Fruit fly (Drosophila melanogaster): ENCODE results near the gene CG33189.

Gene CG33189

DNA sequence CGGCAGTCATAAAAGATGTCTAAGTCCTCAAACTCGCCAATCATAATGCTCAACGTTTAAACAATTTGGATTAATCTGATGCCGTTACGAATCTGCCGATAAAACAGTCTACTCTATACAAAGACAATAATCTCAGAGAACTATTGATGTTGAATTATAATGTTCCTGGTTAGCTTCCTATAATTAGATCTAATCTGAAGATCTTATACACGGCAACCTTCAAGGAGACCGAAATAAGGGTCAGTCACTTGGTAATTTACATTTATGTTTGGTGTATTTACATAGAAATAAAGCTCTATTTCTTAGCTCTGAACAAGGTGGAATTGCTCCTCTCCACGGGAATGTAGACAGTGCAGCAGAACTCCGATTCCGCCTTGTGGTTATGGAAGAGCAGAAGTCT is at the start of gene CG33189:
TSS of gene CG33189 (minus strand) at position 101 of the 400 bp plus-strand sequence.
- TF ChIP-seq eg (GFP tag; IDR thresholded peaks at IDR 0.05) (no peak), CG15336 (GFP tag; IDR thresholded peaks at IDR 0.05) (no peak), CG3919 (GFP tag; optimal IDR thresholded peaks at IDR 0.05) (no peak), achi (GFP tag; optimal IDR thresholded peaks at IDR 0.05) (no peak), Met (GFP tag; optimal IDR thresholded peaks at IDR 0.05) (no peak), CG11294 (GFP tag; IDR thresholded peaks at IDR 0.05) (no peak), esn (GFP tag; optimal IDR thresholded peaks at IDR 0.05) (no peak), Smox (GFP tag; optimal IDR thresholded peaks at IDR 0.05) (no peak), Blimp-1 (GFP tag; optimal IDR thresholded peaks at IDR 0.05) (no peak), Gug (GFP tag; IDR thresholded peaks at IDR 0.05) (no peak), spab (GFP tag; optimal IDR thresholded peaks at IDR 0.05) (no peak)

dm6 chr3R:8823761-8824499 is 43.3 kb upstream of the CG33189 start, which contains the start of the genes IscU and CG8379:
Gene IscU, minus strand, starts transcription at chr3R:8824177.
Gene CG8379, plus strand, starts transcription at chr3R:8824411.
- TF ChIP-seq CG3919 (GFP tag; optimal IDR thresholded peaks at IDR 0.05), result no peak
- TF ChIP-seq net (GFP tag; optimal IDR thresholded peaks at IDR 0.05), result no peak
- no peak for TF ChIP-seq Ets21C (GFP tag; optimal IDR thresholded peaks at IDR 0.05)
- TF ChIP-seq achi (GFP tag; optimal IDR thresholded peaks at IDR 0.05), result no peak
- TF ChIP-seq Eip78C (GFP tag), result no peak
- peak; percentile 13 for TF ChIP-seq CG3032 (tag; optimal IDR thresholded peaks at IDR 0.05)
- TF ChIP-seq Hr38 (GFP tag; optimal IDR thresholded peaks at IDR 0.05), result no peak
- no peak for TF ChIP-seq CG6854 (GFP tag; optimal IDR thresholded peaks at IDR 0.05)
- TF ChIP-seq Met (GFP tag; optimal IDR thresholded peaks at IDR 0.05), result no peak
- TF ChIP-seq OdsH (GFP tag; optimal IDR thresholded peaks at IDR 0.05), result no peak
- no peak for TF ChIP-seq Lpt (GFP tag; optimal IDR thresholded peaks at IDR 0.05)
- TF ChIP-seq CG6808 (GFP tag; optimal IDR thresholded peaks at IDR 0.05), result no peak
- TF ChIP-seq CG4318 (GFP tag; optimal IDR thresholded peaks at IDR 0.05), result no peak
- peak; percentile 12 for TF ChIP-seq Eip93F (GFP tag; optimal IDR thresholded peaks at IDR 0.05)
- no peak for TF ChIP-seq Eip75B (GFP tag; optimal IDR thresholded peaks at IDR 0.05)
- no peak for TF ChIP-seq CG34406 (GFP tag; optimal IDR thresholded peaks at IDR 0.05)
- TF ChIP-seq CG9139 (GFP tag; optimal IDR thresholded peaks at IDR 0.05), result no peak
- peak in 1 of 2 experiments; percentile 5 for TF ChIP-seq ss (GFP tag; optimal IDR thresholded peaks at IDR 0.05)
- no peak for TF ChIP-seq CG6792 (GFP tag; optimal IDR thresholded peaks at IDR 0.05)
- TF ChIP-seq CG6163 (GFP tag; IDR thresholded peaks at IDR 0.05), result no peak
- no peak for TF ChIP-seq eg (GFP tag; IDR thresholded peaks at IDR 0.05)
- peak; percentile 94 for TF ChIP-seq vri (GFP tag; optimal IDR thresholded peaks at IDR 0.05)

DNA sequence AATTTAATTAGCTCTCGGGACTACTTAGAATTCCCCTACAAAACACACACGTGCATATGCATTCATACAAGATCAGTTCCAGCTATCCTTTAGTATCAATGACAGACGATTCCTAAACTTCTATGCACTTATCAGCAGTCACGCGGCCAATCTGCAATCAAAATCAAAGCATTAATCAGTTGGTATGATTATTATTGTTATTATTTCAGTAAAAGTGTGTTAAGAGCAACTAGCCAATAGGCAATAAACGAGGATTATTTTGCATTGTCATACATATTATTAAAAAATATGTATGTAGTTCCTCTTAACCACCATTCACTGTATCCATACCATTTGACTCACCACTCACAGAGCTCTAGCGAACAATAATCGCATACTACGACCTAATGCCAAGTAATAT is 42.3 kb upstream of the CG33189 start:
- TF ChIP-seq acj6 (GFP tag; optimal IDR thresholded peaks at IDR 0.05), result no peak
- no peak for TF ChIP-seq CG1621 (tag; optimal IDR thresholded peaks at IDR 0.05)
- no peak for TF ChIP-seq cyc (GFP tag; optimal IDR thresholded peaks at IDR 0.05)
- no peak for TF ChIP-seq CG6276 (GFP tag; optimal IDR thresholded peaks at IDR 0.05)

- TF ChIP-seq CG6276 (GFP tag; optimal IDR thresholded peaks at IDR 0.05), result no peak
- TF ChIP-seq fkh (GFP tag; optimal IDR thresholded peaks at IDR 0.05), result peak; percentile 7
- no peak for TF ChIP-seq CG10631 (GFP tag; optimal IDR thresholded peaks at IDR 0.05)
- TF ChIP-seq CG4318 (GFP tag; optimal IDR thresholded peaks at IDR 0.05), result no peak
- no peak for TF ChIP-seq dsx (GFP tag; optimal IDR thresholded peaks at IDR 0.05; ENCODE audit: poor library complexity, severe bottlenecking)
- TF ChIP-seq Ets96B (tag; optimal IDR thresholded peaks at IDR 0.05), result no peak
- TF ChIP-seq svp (GFP tag), result peak; percentile 98
- TF ChIP-seq CG32006 (GFP tag; optimal IDR thresholded peaks at IDR 0.05), result no peak
- TF ChIP-seq achi (GFP tag; optimal IDR thresholded peaks at IDR 0.05), result no peak
Observed at dm6 chr3R:8821623-8822022, 41.0 kb upstream of the CG33189 start, which contains the start of gene CG8369. Gene CG8369, plus strand, starts transcription at chr3R:8822008.

All from whole organism, prepupa.